Worm (Caenorhabditis elegans): ENCODE measurements around the gene col-78.

The col-78 gene

ce11 chrII:9157125-9157524 is 4.8 kb downstream of the col-78 start:
- peak; percentile 52 for TF ChIP-seq elt-2 (tag; optimal IDR thresholded peaks at IDR 0.05)
- no peak for TF ChIP-seq ama-1 (optimal IDR thresholded peaks at IDR 0.05)

- TF ChIP-seq hlh-30 (tag; optimal IDR thresholded peaks at IDR 0.05; ENCODE audit: insufficient read depth) (no peak), unc-55 (GFP tag; optimal IDR thresholded peaks at IDR 0.05) (no peak), ztf-16 (tag; optimal IDR thresholded peaks at IDR 0.05) (no peak), elt-2 (tag; optimal IDR thresholded peaks at IDR 0.05) (no peak), syd-9 (tag; optimal IDR thresholded peaks at IDR 0.05) (no peak), Y22D7AL.16 (tag; optimal IDR thresholded peaks at IDR 0.05) (no peak), sox-2 (GFP tag; IDR thresholded peaks at IDR 0.05) (no peak), che-1 (tag; optimal IDR thresholded peaks at IDR 0.05) (no peak), madf-2 (tag; optimal IDR thresholded peaks at IDR 0.05) (no peak), ceh-30 (tag; optimal IDR thresholded peaks at IDR 0.05) (no peak), pat-9 (tag; optimal IDR thresholded peaks at IDR 0.05) (no peak), ceh-14 (tag; optimal IDR thresholded peaks at IDR 0.05) (no peak), odd-2 (tag; optimal IDR thresholded peaks at IDR 0.05) (no peak), dve-1 (tag; optimal IDR thresholded peaks at IDR 0.05) (no peak), F13H6.1 (tag; optimal IDR thresholded peaks at IDR 0.05) (no peak)
These were observed 5.7 kb downstream of the col-78 start, which contains the start of gene oac-54 for ce11 chrII:9158029-9158428. oac-54 (plus strand) TSS chrII:9158111.

ce11 chrII:9160197-9160806 is 8.0 kb downstream of the col-78 start:
- TF ChIP-seq gmeb-2 (tag; optimal IDR thresholded peaks at IDR 0.05) = no peak
- no peak for TF ChIP-seq fkh-6 (tag; optimal IDR thresholded peaks at IDR 0.05)
- TF ChIP-seq hlh-6 (tag; optimal IDR thresholded peaks at IDR 0.05) = no peak
- no peak for TF ChIP-seq nhr-11 (tag; optimal IDR thresholded peaks at IDR 0.05)
- TF ChIP-seq odd-2 (tag; optimal IDR thresholded peaks at IDR 0.05) = no peak
- TF ChIP-seq tbx-7 (tag; optimal IDR thresholded peaks at IDR 0.05) = no peak
- TF ChIP-seq npax-4 (tag; optimal IDR thresholded peaks at IDR 0.05) = no peak
- TF ChIP-seq T23F11.4 (GFP tag; optimal IDR thresholded peaks at IDR 0.05) = no peak
- TF ChIP-seq unc-55 (GFP tag; optimal IDR thresholded peaks at IDR 0.05) = no peak
- TF ChIP-seq ceh-22 (tag; optimal IDR thresholded peaks at IDR 0.05) = no peak
- TF ChIP-seq dve-1 (tag; optimal IDR thresholded peaks at IDR 0.05) = no peak
- no peak for TF ChIP-seq K09A11.1 (tag; optimal IDR thresholded peaks at IDR 0.05; ENCODE audit: insufficient read depth)

- TF ChIP-seq dve-1 (tag; optimal IDR thresholded peaks at IDR 0.05) (no peak), ref-2 (tag; optimal IDR thresholded peaks at IDR 0.05) (no peak), mec-3 (tag; optimal IDR thresholded peaks at IDR 0.05; ENCODE audit: borderline replicate concordance) (no peak)
These were observed 8.7 kb downstream of the col-78 start, which contains the start of gene rhy-1 for ce11 chrII:9161023-9161422. rhy-1 (plus strand) TSS chrII:9161379.

- TF ChIP-seq K02D7.2 (tag; optimal IDR thresholded peaks at IDR 0.05) (no peak), ceh-45 (GFP tag; IDR thresholded peaks at IDR 0.05) (no peak), ama-1 (optimal IDR thresholded peaks at IDR 0.05) (peak; percentile 52)
These were observed 11.0 kb downstream of the col-78 start for ce11 chrII:9163348-9163747.

ce11 chrII:9165762-9166460 is 13.6 kb downstream of the col-78 start, which contains the start of gene W07A12.8:
W07A12.8 (minus strand) TSS chrII:9165812.
- TF ChIP-seq unc-42 (tag; optimal IDR thresholded peaks at IDR 0.05) (peak; percentile 28), npax-4 (tag; optimal IDR thresholded peaks at IDR 0.05) (no peak), ceh-6 (GFP tag; optimal IDR thresholded peaks at IDR 0.05) (no peak)

Data from whole organism, late embryonic.